Fruit fly (Drosophila melanogaster) whole organism, embryonic: ENCODE measurements around the gene FIG4.

Source experiments
- Awh ChIP-seq: fragments of 200-800 bp; sonication (Bioruptor generic); IDR thresholded peaks from 2 replicates; pipeline ENCODE4, ENCODE4 v1.3.6; 2022; ENCODE audit warnings: missing biosample characterization, missing genetic modification characterization
- CG10147 ChIP-seq: fragments of 200-800 bp; sonication (Bioruptor generic); optimal IDR thresholded peaks from 2 replicates; lab custom pipeline; 2019; ENCODE audit warnings: missing biosample characterization, mild to moderate bottlenecking, missing genetic modification characterization, moderate library complexity
- CG10543 ChIP-seq: fragments of 200-800 bp; sonication (Bioruptor generic); optimal IDR thresholded peaks from 3 replicates; lab custom pipeline; 2017; ENCODE audit warnings: missing biosample characterization, mild to moderate bottlenecking, missing genetic modification characterization, moderate library complexity
- CG12155 ChIP-seq: fragments of 200-800 bp; sonication (Bioruptor generic); optimal IDR thresholded peaks from 3 replicates; lab custom pipeline; 2016; ENCODE audit warnings: missing biosample characterization, missing genetic modification characterization
- CG12299 ChIP-seq: fragments of 200-800 bp; sonication (Bioruptor generic); optimal IDR thresholded peaks from 2 replicates; lab custom pipeline; 2018; ENCODE audit warnings: missing biosample characterization, mild to moderate bottlenecking, missing genetic modification characterization
- CG12942 ChIP-seq: fragments of 200-800 bp; sonication (Bioruptor generic); optimal IDR thresholded peaks from 3 replicates; lab custom pipeline; 2016; ENCODE audit warnings: missing biosample characterization, missing genetic modification characterization
- CG15073 ChIP-seq: fragments of 200-800 bp; sonication (Bioruptor generic); optimal IDR thresholded peaks from 2 replicates; lab custom pipeline; 2016; ENCODE audit warnings: missing biosample characterization, missing genetic modification characterization
- CG1603 ChIP-seq: fragments of 200-800 bp; sonication (Bioruptor generic); optimal IDR thresholded peaks from 2 replicates; lab custom pipeline; 2019; ENCODE audit warnings: missing biosample characterization, mild to moderate bottlenecking, missing genetic modification characterization, moderate library complexity
- CG16813 ChIP-seq: fragments of 200-800 bp; sonication (Bioruptor generic); IDR thresholded peaks from 3 replicates; pipeline ENCODE4 v1.3.6; 2022; ENCODE audit warnings: missing biosample characterization, missing genetic modification characterization; ENCODE audit not compliant: partially characterized antibody
- CG16863 ChIP-seq: fragments of 200-800 bp; sonication (Bioruptor generic); optimal IDR thresholded peaks from 3 replicates; lab custom pipeline; 2016; ENCODE audit warnings: missing biosample characterization, missing genetic modification characterization
- CG17802 ChIP-seq: fragments of 200-800 bp; sonication (Bioruptor generic); optimal IDR thresholded peaks from 2 replicates; lab custom pipeline; 2018; ENCODE audit warnings: missing biosample characterization, mild to moderate bottlenecking, missing genetic modification characterization, moderate library complexity
- CG1792 ChIP-seq: fragments of 200-800 bp; sonication (Bioruptor generic); optimal IDR thresholded peaks from 2 replicates; lab custom pipeline; 2016; ENCODE audit warnings: missing biosample characterization, missing genetic modification characterization
- CG18476 ChIP-seq: fragments of 200-800 bp; sonication (Bioruptor generic); optimal IDR thresholded peaks from 2 replicates; lab custom pipeline; 2016; ENCODE audit warnings: missing biosample characterization, mild to moderate bottlenecking, missing genetic modification characterization
- CG33557 ChIP-seq: fragments of 200-800 bp; sonication (Bioruptor generic); optimal IDR thresholded peaks from 2 replicates; lab custom pipeline; 2019; ENCODE audit warnings: missing biosample characterization, mild to moderate bottlenecking, missing genetic modification characterization, moderate library complexity
- CG5953 ChIP-seq: fragments of 200-800 bp; sonication (Bioruptor generic); IDR thresholded peaks from 2 replicates; pipeline ENCODE4 v1.3.6; 2022; ENCODE audit warnings: missing biosample characterization, missing genetic modification characterization
- CG6683 ChIP-seq: fragments of 200-800 bp; sonication (Bioruptor generic); optimal IDR thresholded peaks from 2 replicates; lab custom pipeline; 2017; ENCODE audit warnings: missing biosample characterization, mild to moderate bottlenecking, missing genetic modification characterization, missing genetic modification reagents
- CG8290 ChIP-seq, 3 experiments: fragments of 200-800 bp; sonication (Bioruptor generic); optimal IDR thresholded peaks; 2 replicates each; lab custom pipeline; 2016 to 2019; ENCODE audit warnings: missing biosample characterization in 3 of 3, missing genetic modification characterization in 3 of 3, mild to moderate bottlenecking in 2 of 3, moderate library complexity in 1 of 3
- CG8478 ChIP-seq: fragments of >200 bp; optimal IDR thresholded peaks from 2 replicates; lab custom pipeline; 2018
- CG9609 ChIP-seq: fragments of 200-800 bp; sonication (Bioruptor generic); optimal IDR thresholded peaks from 3 replicates; lab custom pipeline; 2016; ENCODE audit warnings: missing biosample characterization, missing genetic modification characterization
- Dfd ChIP-seq, 2 experiments: fragments of >200 bp; optimal IDR thresholded peaks; 2 replicates each; lab custom pipeline; 2017; ENCODE audit warnings: missing biosample characterization in 2 of 2, missing genetic modification characterization in 2 of 2
- Ets97D ChIP-seq: fragments of 200-800 bp; sonication (Bioruptor generic); optimal IDR thresholded peaks from 3 replicates; lab custom pipeline; 2016; ENCODE audit warnings: missing biosample characterization, missing genetic modification characterization
- Fer2 ChIP-seq: fragments of 200-800 bp; sonication (Bioruptor generic); optimal IDR thresholded peaks from 2 replicates; lab custom pipeline; 2018; ENCODE audit warnings: missing biosample characterization, mild to moderate bottlenecking, missing genetic modification characterization, moderate library complexity
- GATAe ChIP-seq: fragments of 200-800 bp; sonication (Bioruptor generic); conservative IDR thresholded peaks from 2 replicates; pipeline ENCODE4 v1.3.6; 2022; ENCODE audit warnings: missing biosample characterization, missing genetic modification characterization
- MESR4 ChIP-seq: fragments of 200-800 bp; sonication (Bioruptor generic); optimal IDR thresholded peaks from 2 replicates; lab custom pipeline; 2018; ENCODE audit warnings: missing biosample characterization, mild to moderate bottlenecking, missing genetic modification characterization, moderate library complexity
- NFAT ChIP-seq: fragments of 200-800 bp; sonication (Bioruptor generic); IDR thresholded peaks from 2 replicates; pipeline ENCODE4 v1.3.6; 2022; ENCODE audit warnings: missing biosample characterization, missing genetic modification characterization
- NfI ChIP-seq: fragments of 200-800 bp; sonication (Bioruptor generic); optimal IDR thresholded peaks from 3 replicates; lab custom pipeline; 2018; ENCODE audit warnings: missing biosample characterization, mild to moderate bottlenecking, missing genetic modification characterization, moderate library complexity
- Side ChIP-seq: fragments of 200-800 bp; sonication (Bioruptor generic); optimal IDR thresholded peaks from 2 replicates; lab custom pipeline; 2016; ENCODE audit warnings: missing biosample characterization, missing genetic modification characterization
- bab2 ChIP-seq: fragments of 200-800 bp; sonication (Bioruptor generic); optimal IDR thresholded peaks from 2 replicates; lab custom pipeline; 2016; ENCODE audit warnings: missing biosample characterization, missing genetic modification characterization
- cas ChIP-seq: fragments of 200-800 bp; sonication (Bioruptor generic); IDR thresholded peaks from 2 replicates; pipeline ENCODE4 v1.3.6; 2022; ENCODE audit warnings: missing biosample characterization, missing genetic modification characterization
- caup ChIP-seq: fragments of 200-800 bp; sonication (Bioruptor generic); optimal IDR thresholded peaks from 3 replicates; lab custom pipeline; 2017; ENCODE audit warnings: missing biosample characterization, mild to moderate bottlenecking, missing genetic modification characterization, moderate library complexity; ENCODE audit not compliant: severe bottlenecking
- crol ChIP-seq: fragments of 200-800 bp; sonication (Bioruptor generic); IDR thresholded peaks from 2 replicates; pipeline ENCODE4 v1.3.6; 2022; ENCODE audit warnings: missing biosample characterization, missing genetic modification characterization
- dysf ChIP-seq: fragments of 200-800 bp; sonication (Bioruptor generic); IDR thresholded peaks from 3 replicates; pipeline ENCODE4 v1.3.6; 2022; ENCODE audit warnings: missing biosample characterization, missing genetic modification characterization
- fd3F ChIP-seq: fragments of 200-800 bp; sonication (Bioruptor generic); optimal IDR thresholded peaks from 2 replicates; lab custom pipeline; 2018; ENCODE audit warnings: missing biosample characterization, mild to moderate bottlenecking, missing genetic modification characterization, moderate library complexity
- gcm2 ChIP-seq: fragments of 200-800 bp; sonication (Bioruptor generic); optimal IDR thresholded peaks from 2 replicates; lab custom pipeline; 2016; ENCODE audit warnings: missing biosample characterization, missing genetic modification characterization
- gt ChIP-seq: fragments of 200-800 bp; sonication (Bioruptor generic); IDR thresholded peaks from 2 replicates; pipeline ENCODE4 v1.3.6; 2022; ENCODE audit warnings: missing biosample characterization, missing genetic modification characterization
- klu ChIP-seq: fragments of 200-800 bp; sonication (Bioruptor generic); IDR thresholded peaks from 2 replicates; pipeline ENCODE4 v1.3.6; 2022; ENCODE audit warnings: missing biosample characterization, missing genetic modification characterization
- kni ChIP-seq: fragments of 200-800 bp; sonication (Bioruptor generic); optimal IDR thresholded peaks from 3 replicates; lab custom pipeline; 2017; ENCODE audit warnings: mild to moderate bottlenecking, missing biosample characterization, missing genetic modification reagents, missing genetic modification characterization
- knrl ChIP-seq: fragments of 200-800 bp; sonication (Bioruptor generic); IDR thresholded peaks from 3 replicates; pipeline ENCODE4 v1.3.6; 2022; ENCODE audit warnings: missing biosample characterization, missing genetic modification characterization; ENCODE audit not compliant: partially characterized antibody
- org-1 ChIP-seq: fragments of 200-800 bp; sonication (Bioruptor generic); optimal IDR thresholded peaks from 2 replicates; lab custom pipeline; 2017; ENCODE audit warnings: missing biosample characterization, missing genetic modification characterization
- pfk ChIP-seq: fragments of 200-800 bp; sonication (Bioruptor generic); optimal IDR thresholded peaks from 2 replicates; lab custom pipeline; 2018; ENCODE audit warnings: missing biosample characterization, mild to moderate bottlenecking, missing genetic modification characterization, moderate library complexity
- pho ChIP-seq: fragments of 200-800 bp; sonication (Bioruptor generic); optimal IDR thresholded peaks from 2 replicates; lab custom pipeline; 2016; ENCODE audit warnings: missing biosample characterization, missing genetic modification characterization
- phol ChIP-seq: fragments of 200-800 bp; sonication (Bioruptor generic); optimal IDR thresholded peaks from 3 replicates; lab custom pipeline; 2018; ENCODE audit warnings: missing biosample characterization, mild to moderate bottlenecking, missing genetic modification characterization, moderate library complexity
- pros ChIP-seq: fragments of 200-800 bp; sonication (Bioruptor generic); optimal IDR thresholded peaks from 3 replicates; lab custom pipeline; 2019; ENCODE audit warnings: missing biosample characterization, mild to moderate bottlenecking, missing genetic modification characterization, moderate library complexity
- pzg ChIP-seq: fragments of 200-800 bp; sonication (Bioruptor generic); optimal IDR thresholded peaks from 3 replicates; lab custom pipeline; 2018; ENCODE audit warnings: missing biosample characterization, mild to moderate bottlenecking, missing genetic modification characterization, moderate library complexity
- sc ChIP-seq, 3 experiments: fragments of >200 bp in 2 of 3; fragments of 200-800 bp in 1 of 3; sonication (Bioruptor generic) in 1 of 3; optimal IDR thresholded peaks; 2 replicates in 2 of 3; 3 replicates in 1 of 3; lab custom pipeline; 2017; ENCODE audit warnings: mild to moderate bottlenecking in 1 of 3, missing biosample characterization in 1 of 3, missing genetic modification characterization in 1 of 3, missing genetic modification reagents in 1 of 3
- scrt ChIP-seq: fragments of 200-800 bp; sonication (Bioruptor generic); optimal IDR thresholded peaks from 2 replicates; lab custom pipeline; 2018; ENCODE audit warnings: missing biosample characterization, mild to moderate bottlenecking, missing genetic modification characterization, moderate library complexity
- stc ChIP-seq: fragments of 200-800 bp; sonication (Bioruptor generic); IDR thresholded peaks from 2 replicates; pipeline ENCODE4 v1.3.6; 2022; ENCODE audit warnings: missing biosample characterization, missing genetic modification characterization
- unc-4 ChIP-seq: fragments of 200-800 bp; sonication (Bioruptor generic); IDR thresholded peaks from 2 replicates; pipeline ENCODE4 v1.3.6; 2022; ENCODE audit warnings: missing biosample characterization, missing genetic modification characterization; ENCODE audit not compliant: partially characterized antibody
- zfh1 ChIP-seq: fragments of 200-800 bp; sonication (Bioruptor generic); IDR thresholded peaks from 3 replicates; pipeline ENCODE4 v1.3.6; 2022; ENCODE audit warnings: missing biosample characterization, missing genetic modification characterization

The FIG4 gene

DNA sequence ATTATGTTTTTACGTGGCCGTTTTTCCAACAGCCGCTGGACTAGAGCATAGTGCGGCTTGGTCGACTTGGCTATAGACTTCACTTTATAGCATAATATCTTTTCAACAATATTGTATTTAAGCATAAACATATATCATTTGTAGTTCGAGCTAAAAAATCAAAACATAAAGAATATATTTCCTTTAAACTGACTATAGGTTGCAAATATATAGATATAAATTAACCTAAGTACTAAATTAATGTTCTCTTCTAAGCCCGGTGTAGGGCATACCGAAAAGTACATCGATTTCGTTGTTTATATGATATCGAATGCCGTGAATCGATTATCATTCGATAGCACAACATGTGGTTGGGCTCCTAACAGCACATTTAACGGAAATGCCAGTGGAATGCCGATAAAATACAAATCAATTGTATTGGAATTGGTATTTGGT lies 16.4 kb upstream of the FIG4 start, which contains the start of gene MFS18 (continued):
- TF ChIP-seq NFAT (GFP tag; lab: Robert Waterston, UW), result peak; percentile 97
- TF ChIP-seq Dfd (GFP tag; optimal IDR thresholded peaks at IDR 0.05; lab: Kevin White, UChicago), result no peak
- TF ChIP-seq CG10543 (GFP tag; lab: Kevin White, UChicago), result peak; percentile 81
- peak; percentile 99 for TF ChIP-seq Awh (GFP tag; lab: Robert Waterston, UW)
- TF ChIP-seq gt, result peak; percentile 96
- TF ChIP-seq Fer2 (tag; lab: Kevin White, UChicago), result peak; percentile 96
- peak; percentile 96 for TF ChIP-seq CG12942
- peak; percentile 82 for TF ChIP-seq CG16863 (GFP tag; lab: Kevin White, UChicago)
- peak; percentile 73 for TF ChIP-seq gcm2 (GFP tag; lab: Kevin White, UChicago)
- peak; percentile 92 for TF ChIP-seq CG17802
- peak; percentile 59 for TF ChIP-seq CG16813
- TF ChIP-seq pzg, result peak; percentile 45
- peak; percentile 97 for TF ChIP-seq GATAe (GFP tag; lab: Robert Waterston, UW)
- TF ChIP-seq stc (GFP tag; lab: Robert Waterston, UW), result peak; percentile 100
- TF ChIP-seq CG6683, result peak; percentile 97
- peak; percentile 87 for TF ChIP-seq CG10147 (GFP tag; lab: Kevin White, UChicago)
- peak; percentile 94 for TF ChIP-seq CG12155 (GFP tag; lab: Kevin White, UChicago)
- peak; percentile 92 for TF ChIP-seq CG12299 (tag; lab: Kevin White, UChicago)
- TF ChIP-seq pros, result no peak
- TF ChIP-seq cas (GFP tag; lab: Robert Waterston, UW), result peak; percentile 98
- TF ChIP-seq CG18476 (GFP tag; lab: Kevin White, UChicago), result peak; percentile 95
- TF ChIP-seq pfk (GFP tag; lab: Kevin White, UChicago), result peak; percentile 38
- peak; percentile 72 for TF ChIP-seq CG1792
- peak; percentile 87 for TF ChIP-seq pho (GFP tag; lab: Kevin White, UChicago)
- peak; percentile 96 for TF ChIP-seq scrt
- TF ChIP-seq CG8290 (GFP tag; optimal IDR thresholded peaks at IDR 0.05; lab: Kevin White, UChicago), result peak; percentile 97
- peak; percentile 20 to 78 for TF ChIP-seq CG8290 (tag; optimal IDR thresholded peaks at IDR 0.05; lab: Kevin White, UChicago)
- TF ChIP-seq CG8478 (lab: Kevin White, UChicago), result no peak
- peak; percentile 99 for TF ChIP-seq zfh1
- TF ChIP-seq sc (optimal IDR thresholded peaks at IDR 0.05; lab: Kevin White, UChicago), result no peak
- TF ChIP-seq sc (GFP tag; optimal IDR thresholded peaks at IDR 0.05; lab: Kevin White, UChicago), result peak; percentile 93
- peak; percentile 98 for TF ChIP-seq CG5953
- TF ChIP-seq dysf (GFP tag; lab: Robert Waterston, UW), result peak; percentile 99
- TF ChIP-seq unc-4 (GFP tag; lab: Robert Waterston, UW), result peak; percentile 52
- TF ChIP-seq NfI (GFP tag; lab: Kevin White, UChicago), result peak; percentile 92
- TF ChIP-seq knrl (GFP tag; lab: Robert Waterston, UW), result no peak; the same call in 2 of the 3 replicates
- TF ChIP-seq org-1, result peak; percentile 91
- peak; percentile 99 for TF ChIP-seq phol (tag; lab: Kevin White, UChicago)
- TF ChIP-seq CG15073 (GFP tag; lab: Kevin White, UChicago), result peak; percentile 80
- peak; percentile 91 for TF ChIP-seq CG1603 (tag; lab: Kevin White, UChicago)
- TF ChIP-seq CG9609, result peak; percentile 69
- TF ChIP-seq klu (GFP tag; lab: Robert Waterston, UW), result peak; percentile 96
- TF ChIP-seq crol, result peak; percentile 82
- TF ChIP-seq kni, result no peak
- peak; percentile 88 for TF ChIP-seq bab2 (GFP tag; lab: Kevin White, UChicago)
- peak; percentile 89 for TF ChIP-seq fd3F (GFP tag; lab: Kevin White, UChicago)
- peak; percentile 87 for TF ChIP-seq CG33557
- peak; percentile 77 for TF ChIP-seq Side
- TF ChIP-seq MESR4 (GFP tag; lab: Kevin White, UChicago), result peak; percentile 74
- TF ChIP-seq Ets97D (GFP tag; lab: Kevin White, UChicago), result peak; percentile 96
- peak; percentile 97 for TF ChIP-seq caup
